Worm (Caenorhabditis elegans) whole organism, late embryonic: ENCODE measurements around the gene slc-17.9.

Source experiments
- F13H6.1 ChIP-seq: sonication (generic microtip); optimal IDR thresholded peaks from 2 replicates; lab custom pipeline; 2016; ENCODE audit warnings: missing genetic modification characterization, missing compliant biosample characterization
- elt-2 ChIP-seq: sonication (generic microtip); optimal IDR thresholded peaks from 2 replicates; lab custom pipeline; 2016; ENCODE audit warnings: missing genetic modification reagents, missing genetic modification characterization, missing compliant biosample characterization
- pha-4 ChIP-seq: fragments of 150-350 bp; optimal IDR thresholded peaks from 2 replicates; lab custom pipeline; 2018; ENCODE audit warnings: missing biosample characterization, missing genetic modification reagents, missing genetic modification characterization

DNA sequence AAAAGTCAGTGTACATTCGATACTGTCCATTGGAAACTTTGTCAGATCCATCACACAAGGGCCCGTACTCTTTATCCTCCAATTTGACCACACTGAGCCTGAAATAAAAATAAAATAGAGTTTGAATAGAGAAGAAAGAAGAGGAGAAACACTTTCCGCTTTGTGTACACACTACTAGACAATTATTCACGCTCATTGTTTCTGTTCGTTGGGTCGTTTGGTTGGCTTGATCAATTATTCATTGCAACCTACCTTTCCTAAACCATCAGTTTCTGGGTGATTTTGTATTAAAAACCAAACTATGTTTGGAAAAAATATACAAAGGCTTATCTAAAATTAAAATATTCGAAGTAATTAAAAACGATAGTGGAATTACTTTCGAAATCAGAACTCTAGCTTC lies 40.0 kb upstream of the slc-17.9 start:
- no peak for TF ChIP-seq F13H6.1 (tag; lab: Kevin White, UChicago)
- TF ChIP-seq elt-2, result no peak
- TF ChIP-seq pha-4 (tag; lab: Kevin White, UChicago), result no peak
